Fruit fly (Drosophila melanogaster) whole organism, embryonic: ENCODE data around the gene CG31174.
A peak's percentile ranks its signal among the peaks of the same experiment; 100 is the strongest.

Source experiments
- Ada2b ChIP-seq: fragments of 200-800 bp; sonication (Bioruptor generic); IDR thresholded peaks from 2 replicates; pipeline ENCODE4 v1.3.6; 2022; ENCODE audit warnings: missing biosample characterization, missing genetic modification characterization
- Atf6 ChIP-seq: fragments of 200-800 bp; sonication (Bioruptor generic); IDR thresholded peaks from 2 replicates; pipeline ENCODE4 v1.3.6; 2022; ENCODE audit warnings: missing biosample characterization, missing genetic modification characterization
- C15 ChIP-seq: fragments of 200-800 bp; sonication (Bioruptor generic); IDR thresholded peaks from 3 replicates; pipeline ENCODE4 v1.3.6; 2022; ENCODE audit warnings: missing biosample characterization, missing genetic modification characterization
- CG10431 ChIP-seq: fragments of 200-800 bp; sonication (Bioruptor generic); optimal IDR thresholded peaks from 3 replicates; lab custom pipeline; 2018; ENCODE audit warnings: missing biosample characterization, mild to moderate bottlenecking, missing genetic modification characterization
- CG11456 ChIP-seq: fragments of 200-800 bp; sonication (Bioruptor generic); IDR thresholded peaks from 3 replicates; pipeline ENCODE4 v1.3.6; 2022; ENCODE audit warnings: missing biosample characterization, missing genetic modification characterization
- CG11696 ChIP-seq: fragments of 200-800 bp; sonication (Bioruptor generic); IDR thresholded peaks from 2 replicates; pipeline ENCODE4 v1.3.6; 2022; ENCODE audit warnings: missing biosample characterization, missing genetic modification characterization
- CG12155 ChIP-seq: fragments of 200-800 bp; sonication (Bioruptor generic); optimal IDR thresholded peaks from 3 replicates; lab custom pipeline; 2016; ENCODE audit warnings: missing biosample characterization, missing genetic modification characterization
- CG1233 ChIP-seq: fragments of 200-800 bp; sonication (Bioruptor generic); optimal IDR thresholded peaks from 4 replicates; lab custom pipeline; 2018; ENCODE audit warnings: missing biosample characterization, mild to moderate bottlenecking, missing genetic modification characterization
- CG12659 ChIP-seq: fragments of 200-800 bp; sonication (Bioruptor generic); optimal IDR thresholded peaks from 3 replicates; lab custom pipeline; 2017; ENCODE audit warnings: mild to moderate bottlenecking, missing biosample characterization, missing genetic modification reagents, missing genetic modification characterization
- CG18764 ChIP-seq: fragments of 200-800 bp; sonication (Bioruptor generic); optimal IDR thresholded peaks from 3 replicates; lab custom pipeline; 2016; ENCODE audit warnings: missing biosample characterization, missing genetic modification characterization
- CG32772 ChIP-seq: fragments of 200-800 bp; sonication (Bioruptor generic); IDR thresholded peaks from 2 replicates; pipeline ENCODE4 v1.3.6; 2022; ENCODE audit warnings: missing biosample characterization, missing genetic modification characterization
- CG33213 ChIP-seq: fragments of 200-800 bp; sonication (Bioruptor generic); optimal IDR thresholded peaks from 3 replicates; lab custom pipeline; 2016; ENCODE audit warnings: missing biosample characterization, missing genetic modification characterization
- CG3995 ChIP-seq: fragments of 200-800 bp; sonication (Bioruptor generic); optimal IDR thresholded peaks from 3 replicates; lab custom pipeline; 2016; ENCODE audit warnings: missing biosample characterization, missing genetic modification characterization
- CG43689 ChIP-seq: fragments of 200-800 bp; sonication (Bioruptor generic); IDR thresholded peaks from 2 replicates; pipeline ENCODE4 v1.3.6; 2022; ENCODE audit warnings: missing biosample characterization, missing genetic modification characterization
- CHES-1-like ChIP-seq: fragments of 200-800 bp; sonication (Bioruptor generic); optimal IDR thresholded peaks from 2 replicates; lab custom pipeline; 2016; ENCODE audit warnings: missing biosample characterization, missing genetic modification characterization
- CoRest ChIP-seq: fragments of 200-800 bp; sonication (Bioruptor generic); optimal IDR thresholded peaks from 3 replicates; lab custom pipeline; 2018; ENCODE audit warnings: missing biosample characterization, mild to moderate bottlenecking, missing genetic modification characterization, moderate library complexity
- Dll ChIP-seq: fragments of 200-800 bp; sonication (Bioruptor generic); IDR thresholded peaks from 4 replicates; pipeline ENCODE4 v1.3.6; 2022; ENCODE audit warnings: missing biosample characterization, missing genetic modification characterization; ENCODE audit not compliant: partially characterized antibody
- Dref ChIP-seq: fragments of 200-800 bp; sonication (Bioruptor generic); IDR thresholded peaks from 2 replicates; pipeline ENCODE4 v1.3.6; 2022; ENCODE audit warnings: missing biosample characterization, missing genetic modification characterization
- Gug ChIP-seq: fragments of 200-800 bp; sonication (Bioruptor generic); IDR thresholded peaks from 4 replicates; pipeline ENCODE4 v1.3.6; 2022; ENCODE audit warnings: missing biosample characterization, missing genetic modification characterization
- H2.0 ChIP-seq: fragments of 200-800 bp; sonication (Bioruptor generic); IDR thresholded peaks from 2 replicates; pipeline ENCODE4 v1.3.6; 2022; ENCODE audit warnings: missing biosample characterization, missing genetic modification characterization
- Hr51 ChIP-seq, 2 experiments: fragments of 200-800 bp; sonication (Bioruptor generic); optimal IDR thresholded peaks; 2 replicates in 1 of 2; 3 replicates in 1 of 2; lab custom pipeline; 2016 to 2018; ENCODE audit warnings: missing biosample characterization in 2 of 2, missing genetic modification characterization in 2 of 2, mild to moderate bottlenecking in 1 of 2, moderate library complexity in 1 of 2
- Hsf ChIP-seq: fragments of 200-800 bp; sonication (Bioruptor generic); optimal IDR thresholded peaks from 3 replicates; lab custom pipeline; 2016; ENCODE audit warnings: missing biosample characterization, missing genetic modification characterization
- Lhr ChIP-seq: fragments of 200-800 bp; sonication (Bioruptor generic); optimal IDR thresholded peaks from 3 replicates; lab custom pipeline; 2017; ENCODE audit warnings: mild to moderate bottlenecking, missing biosample characterization, missing genetic modification reagents, missing genetic modification characterization
- Med ChIP-seq: fragments of 200-800 bp; sonication (Bioruptor generic); peaks from one replicate; lab custom pipeline; 2016; ENCODE audit warnings: missing biosample characterization, missing genetic modification characterization, mild to moderate bottlenecking, inconsistent platforms, moderate library complexity
- NFAT ChIP-seq: fragments of 200-800 bp; sonication (Bioruptor generic); IDR thresholded peaks from 2 replicates; pipeline ENCODE4 v1.3.6; 2022; ENCODE audit warnings: missing biosample characterization, missing genetic modification characterization
- Nf-YC ChIP-seq: fragments of 200-800 bp; optimal IDR thresholded peaks from 3 replicates; lab custom pipeline; 2019; ENCODE audit warnings: missing biosample characterization, mild to moderate bottlenecking, missing genetic modification characterization, moderate library complexity
- Optix ChIP-seq: fragments of 200-800 bp; sonication (Bioruptor generic); IDR thresholded peaks from 3 replicates; pipeline ENCODE4 v1.3.6; 2022; ENCODE audit warnings: missing biosample characterization, missing genetic modification characterization
- Ptx1 ChIP-seq: fragments of 200-800 bp; sonication (Bioruptor generic); IDR thresholded peaks from 2 replicates; pipeline ENCODE4 v1.3.6; 2022; ENCODE audit warnings: missing biosample characterization, missing genetic modification characterization
- Ravus ChIP-seq: fragments of 200-800 bp; sonication (Bioruptor generic); IDR thresholded peaks from 2 replicates; pipeline ENCODE4 v1.3.6; 2022; ENCODE audit warnings: missing biosample characterization, missing genetic modification characterization
- Tbp ChIP-seq: fragments of >200 bp; optimal IDR thresholded peaks from 2 replicates; lab custom pipeline; 2018; ENCODE audit warnings: missing biosample characterization, missing genetic modification characterization
- Xbp1 ChIP-seq: fragments of 200-800 bp; sonication (Bioruptor generic); optimal IDR thresholded peaks from 3 replicates; lab custom pipeline; 2016; ENCODE audit warnings: missing biosample characterization, mild to moderate bottlenecking, missing genetic modification characterization
- abd-A ChIP-seq: fragments of 200-800 bp; sonication (Bioruptor generic); optimal IDR thresholded peaks from 3 replicates; lab custom pipeline; 2019; ENCODE audit warnings: missing biosample characterization, mild to moderate bottlenecking, missing genetic modification characterization, moderate library complexity
- ase ChIP-seq: fragments of 200-800 bp; sonication (Bioruptor generic); IDR thresholded peaks from 3 replicates; pipeline ENCODE4 v1.3.6; 2022; ENCODE audit warnings: missing biosample characterization, missing genetic modification characterization
- ato ChIP-seq: fragments of 200-800 bp; sonication (Bioruptor generic); IDR thresholded peaks from 2 replicates; pipeline ENCODE4 v1.3.6; 2022; ENCODE audit warnings: missing biosample characterization, missing genetic modification characterization; ENCODE audit not compliant: partially characterized antibody
- bcd ChIP-seq: fragments of 200-800 bp; sonication (Bioruptor generic); optimal IDR thresholded peaks from 2 replicates; lab custom pipeline; 2017; ENCODE audit warnings: missing biosample characterization, mild to moderate bottlenecking, missing genetic modification characterization
- br ChIP-seq: fragments of >200 bp; optimal IDR thresholded peaks from 2 replicates; lab custom pipeline; 2017
- cad ChIP-seq: fragments of >200 bp; optimal IDR thresholded peaks from 2 replicates; lab custom pipeline; 2017; ENCODE audit warnings: missing biosample characterization, missing genetic modification characterization
- crc ChIP-seq: fragments of 200-800 bp; sonication (Bioruptor generic); optimal IDR thresholded peaks from 2 replicates; lab custom pipeline; 2016; ENCODE audit warnings: missing biosample characterization, missing genetic modification characterization
- esg ChIP-seq: fragments of 200-800 bp; sonication (Bioruptor generic); conservative IDR thresholded peaks from 2 replicates; pipeline ENCODE4 v1.3.6; 2022; ENCODE audit warnings: missing biosample characterization, missing genetic modification characterization
- gcm2 ChIP-seq: fragments of 200-800 bp; sonication (Bioruptor generic); optimal IDR thresholded peaks from 2 replicates; lab custom pipeline; 2016; ENCODE audit warnings: missing biosample characterization, missing genetic modification characterization
- gro ChIP-seq: fragments of 200-800 bp; sonication (Bioruptor generic); optimal IDR thresholded peaks from 2 replicates; lab custom pipeline; 2016; ENCODE audit warnings: missing biosample characterization, missing genetic modification characterization
- ham ChIP-seq: fragments of 200-800 bp; sonication (Bioruptor generic); IDR thresholded peaks from 2 replicates; pipeline ENCODE4 v1.3.6; 2022; ENCODE audit warnings: missing biosample characterization, missing genetic modification characterization
- her ChIP-seq: fragments of 200-800 bp; sonication (Bioruptor generic); optimal IDR thresholded peaks from 2 replicates; lab custom pipeline; 2016; ENCODE audit warnings: missing biosample characterization, missing genetic modification characterization
- insv ChIP-seq, 2 experiments: fragments of 200-800 bp; sonication (Bioruptor generic); optimal IDR thresholded peaks; 3 replicates each; lab custom pipeline; 2016 to 2018; ENCODE audit warnings: missing biosample characterization in 2 of 2, missing genetic modification characterization in 2 of 2
- ken ChIP-seq: fragments of 200-800 bp; sonication (Bioruptor generic); IDR thresholded peaks from 3 replicates; pipeline ENCODE4 v1.3.6; 2022; ENCODE audit warnings: missing biosample characterization, missing genetic modification characterization
- kni ChIP-seq: fragments of 200-800 bp; sonication (Bioruptor generic); optimal IDR thresholded peaks from 3 replicates; lab custom pipeline; 2017; ENCODE audit warnings: mild to moderate bottlenecking, missing biosample characterization, missing genetic modification reagents, missing genetic modification characterization
- lmd ChIP-seq: fragments of 200-800 bp; sonication (Bioruptor generic); IDR thresholded peaks from 2 replicates; pipeline ENCODE4 v1.3.6; 2022; ENCODE audit warnings: missing biosample characterization, missing genetic modification characterization
- maf-S ChIP-seq: fragments of 200-800 bp; sonication (Bioruptor generic); optimal IDR thresholded peaks from 2 replicates; lab custom pipeline; 2016; ENCODE audit warnings: missing biosample characterization, missing genetic modification characterization
- nau ChIP-seq: fragments of 200-800 bp; sonication (Bioruptor generic); optimal IDR thresholded peaks from 3 replicates; lab custom pipeline; 2017; ENCODE audit warnings: missing biosample characterization, mild to moderate bottlenecking, missing genetic modification characterization, missing genetic modification reagents
- p53 ChIP-seq: fragments of 200-800 bp; sonication (Bioruptor generic); optimal IDR thresholded peaks from 2 replicates; lab custom pipeline; 2016; ENCODE audit warnings: missing biosample characterization, missing genetic modification characterization
- tin ChIP-seq: fragments of 200-800 bp; sonication (Bioruptor generic); optimal IDR thresholded peaks from 3 replicates; lab custom pipeline; 2016; ENCODE audit warnings: missing biosample characterization, missing genetic modification characterization
- vfl ChIP-seq: fragments of 200-800 bp; sonication (Bioruptor generic); optimal IDR thresholded peaks from 2 replicates; lab custom pipeline; 2016; ENCODE audit warnings: missing biosample characterization, missing genetic modification characterization
- zfh2 ChIP-seq: fragments of 200-800 bp; sonication (Bioruptor generic); optimal IDR thresholded peaks from 2 replicates; lab custom pipeline; 2016; ENCODE audit warnings: missing biosample characterization, missing genetic modification characterization

CG31174 gene

dm6 chr3R:21848987-21849442 is 20.3 kb downstream of the CG31174 start (continued):
- no peak for TF ChIP-seq C15 (GFP tag; lab: Robert Waterston, UW)
- peak; percentile 73 for TF ChIP-seq Hsf
- no peak for TF ChIP-seq CG3995
- TF ChIP-seq CG11456 (GFP tag; lab: Robert Waterston, UW) = no peak
- TF ChIP-seq CG12659 (GFP tag; lab: Kevin White, UChicago) = peak; percentile 69
- no peak for TF ChIP-seq cad
- no peak for TF ChIP-seq Dref (GFP tag; lab: Robert Waterston, UW)
- TF ChIP-seq CG43689 (GFP tag; lab: Robert Waterston, UW) = no peak
- no peak for TF ChIP-seq ato (GFP tag; lab: Robert Waterston, UW)
- peak; percentile 35 for TF ChIP-seq gcm2 (GFP tag; lab: Kevin White, UChicago)
- TF ChIP-seq maf-S (GFP tag; lab: Kevin White, UChicago) = peak; percentile 26
- peak; percentile 52 for TF ChIP-seq crc
- no peak for TF ChIP-seq Ravus
- TF ChIP-seq Gug (GFP tag; lab: Robert Waterston, UW) = no peak
- no peak for TF ChIP-seq NFAT
- peak; percentile 0 for TF ChIP-seq CG10431 (GFP tag; lab: Kevin White, UChicago)
- TF ChIP-seq br (lab: Kevin White, UChicago) = no peak
- peak; percentile 2 for TF ChIP-seq CG18764 (GFP tag; lab: Kevin White, UChicago)
- peak; percentile 75 for TF ChIP-seq CoRest (tag; lab: Kevin White, UChicago)
- TF ChIP-seq CG33213 (GFP tag; lab: Kevin White, UChicago) = peak; percentile 55
- TF ChIP-seq Hr51 (GFP tag; optimal IDR thresholded peaks at IDR 0.05; lab: Kevin White, UChicago) = peak; percentile 13 to 81
- peak; percentile 52 for TF ChIP-seq vfl (GFP tag; lab: Kevin White, UChicago)
- peak; percentile 59 for TF ChIP-seq Ada2b (GFP tag; lab: Robert Waterston, UW)
- TF ChIP-seq ham (GFP tag; lab: Robert Waterston, UW) = no peak
- TF ChIP-seq Atf6 (GFP tag; lab: Robert Waterston, UW) = no peak
- no peak for TF ChIP-seq CG32772
- peak; percentile 50 for TF ChIP-seq lmd (GFP tag; lab: Robert Waterston, UW)
- no peak for TF ChIP-seq gro (GFP tag; lab: Kevin White, UChicago)
- TF ChIP-seq ken (GFP tag; lab: Robert Waterston, UW) = no peak
- TF ChIP-seq CG12155 (GFP tag; lab: Kevin White, UChicago) = peak; percentile 30
- 0 out of 2 replicates have a peak, but pooled peaks have one; percentile 37 for TF ChIP-seq H2.0
- TF ChIP-seq CHES-1-like (GFP tag; lab: Kevin White, UChicago) = peak; percentile 44
- TF ChIP-seq Tbp (GFP tag; lab: Kevin White, UChicago) = no peak
- peak; percentile 3 for TF ChIP-seq kni (GFP tag; lab: Kevin White, UChicago)
- peak; percentile 43 for TF ChIP-seq Nf-YC (tag; lab: Kevin White, UChicago)
- no peak for TF ChIP-seq Dll (GFP tag; lab: Robert Waterston, UW)
- TF ChIP-seq her (GFP tag; lab: Kevin White, UChicago) = peak; percentile 28
- TF ChIP-seq Xbp1 = peak; percentile 67
- TF ChIP-seq Lhr (GFP tag; lab: Kevin White, UChicago) = peak; percentile 35
- TF ChIP-seq ase = 0 out of 3 replicates have a peak, but pooled peaks have one; percentile 26
- peak; percentile 53 for TF ChIP-seq nau (GFP tag; lab: Kevin White, UChicago)
- TF ChIP-seq bcd (GFP tag; lab: Kevin White, UChicago) = peak; percentile 71
- 0 out of 2 replicates have a peak, but pooled peaks have one; percentile 9 for TF ChIP-seq esg
- TF ChIP-seq Ptx1 (GFP tag; lab: Robert Waterston, UW) = peak; percentile 52
- no peak for TF ChIP-seq Optix (GFP tag; lab: Robert Waterston, UW)
- TF ChIP-seq CG11696 (GFP tag; lab: Robert Waterston, UW) = peak; percentile 87
- peak; percentile 74 for TF ChIP-seq tin (GFP tag; lab: Kevin White, UChicago)
- peak; percentile 1 for TF ChIP-seq zfh2 (GFP tag; lab: Kevin White, UChicago)
- TF ChIP-seq abd-A (tag; lab: Kevin White, UChicago) = no peak
- peak; percentile 87 for TF ChIP-seq Med (GFP tag; lab: Kevin White, UChicago)
- no peak for TF ChIP-seq insv (GFP tag; optimal IDR thresholded peaks at IDR 0.05; lab: Kevin White, UChicago)
- peak; percentile 76 for TF ChIP-seq CG1233 (GFP tag; lab: Kevin White, UChicago)
- TF ChIP-seq p53 (GFP tag; lab: Kevin White, UChicago) = no peak
